Fruit fly (Drosophila melanogaster): ENCODE measurements around the gene alpha-Est5.
A peak's percentile ranks its signal among the peaks of the same experiment; 100 is the strongest.

alpha-Est5 gene

dm6 chr3R:7548808-7549744 is 12.9 kb upstream of the alpha-Est5 start, which contains the start of gene alpha-Est1:
Gene alpha-Est1, minus strand, starts transcription at chr3R:7549124.
- TF ChIP-seq tll (GFP tag; optimal IDR thresholded peaks at IDR 0.05): peak in 1 of 2 experiments; percentile 3
- no peak for TF ChIP-seq pfk (GFP tag; optimal IDR thresholded peaks at IDR 0.05)
- no peak for TF ChIP-seq Fer3 (tag; optimal IDR thresholded peaks at IDR 0.05)
- no peak for TF ChIP-seq run (tag; optimal IDR thresholded peaks at IDR 0.05)
- TF ChIP-seq CG8359 (GFP tag; optimal IDR thresholded peaks at IDR 0.05; ENCODE audit: borderline replicate concordance): no peak
- no peak for TF ChIP-seq Fer1 (GFP tag; optimal IDR thresholded peaks at IDR 0.05)
- TF ChIP-seq sens (GFP tag): peak; percentile 26
- no peak for TF ChIP-seq chn (GFP tag; optimal IDR thresholded peaks at IDR 0.05)
- no peak for TF ChIP-seq PHDP (tag; optimal IDR thresholded peaks at IDR 0.05)
- peak in 1 of 2 experiments; percentile 88 for TF ChIP-seq insv (GFP tag; optimal IDR thresholded peaks at IDR 0.05)
- no peak for TF ChIP-seq CG13894 (tag; optimal IDR thresholded peaks at IDR 0.05)
- TF ChIP-seq HLHmδ (GFP tag; optimal IDR thresholded peaks at IDR 0.05): no peak
- no peak for TF ChIP-seq D19B (GFP tag; optimal IDR thresholded peaks at IDR 0.05)
- TF ChIP-seq Deaf1 (tag; optimal IDR thresholded peaks at IDR 0.05): peak; percentile 72
- no peak for TF ChIP-seq Atf-2 (GFP tag; optimal IDR thresholded peaks at IDR 0.05)
- TF ChIP-seq rib (GFP tag; IDR thresholded peaks at IDR 0.05): 0 out of 2 replicates have a peak, but pooled peaks have one; percentile 11
- peak; percentile 45 for TF ChIP-seq Dp (GFP tag; optimal IDR thresholded peaks at IDR 0.05)
- no peak for TF ChIP-seq CG5953 (GFP tag; IDR thresholded peaks at IDR 0.05)
- TF ChIP-seq Hr78 (GFP tag; optimal IDR thresholded peaks at IDR 0.05): peak in 1 of 2 experiments; percentile 15
- TF ChIP-seq CG12391 (tag; optimal IDR thresholded peaks at IDR 0.05): no peak
- no peak for TF ChIP-seq twi (tag; optimal IDR thresholded peaks at IDR 0.05)
- no peak for TF ChIP-seq tna (GFP tag; IDR thresholded peaks at IDR 0.05; ENCODE audit: partially characterized antibody)
- no peak for TF ChIP-seq CG6254 (GFP tag; optimal IDR thresholded peaks at IDR 0.05)
- peak; percentile 94 for TF ChIP-seq sug (tag; optimal IDR thresholded peaks at IDR 0.05)
- TF ChIP-seq CG2199 (GFP tag; IDR thresholded peaks at IDR 0.05): 0 out of 3 replicates have a peak, but pooled peaks have one; percentile 16
- no peak for TF ChIP-seq prd (optimal IDR thresholded peaks at IDR 0.05)
- no peak for TF ChIP-seq prd (GFP tag; IDR thresholded peaks at IDR 0.05)
- TF ChIP-seq lov (optimal IDR thresholded peaks at IDR 0.05): no peak
- no peak for TF ChIP-seq lov (GFP tag; IDR thresholded peaks at IDR 0.05)
- TF ChIP-seq CG3995 (GFP tag; optimal IDR thresholded peaks at IDR 0.05): peak; percentile 32
- TF ChIP-seq CG12155 (GFP tag; optimal IDR thresholded peaks at IDR 0.05): no peak
- TF ChIP-seq CG31365 (tag; optimal IDR thresholded peaks at IDR 0.05): peak; percentile 89
- peak; percentile 39 for TF ChIP-seq CG15479 (GFP tag; optimal IDR thresholded peaks at IDR 0.05)
- no peak for TF ChIP-seq CG17359 (tag; optimal IDR thresholded peaks at IDR 0.05)
- no peak for TF ChIP-seq CkIIα-i1 (GFP tag; IDR thresholded peaks at IDR 0.05)
- TF ChIP-seq Blimp-1 (GFP tag; optimal IDR thresholded peaks at IDR 0.05): no peak
- no peak for TF ChIP-seq Rfx (GFP tag; IDR thresholded peaks at IDR 0.05)
- no peak for TF ChIP-seq CG11456 (GFP tag; IDR thresholded peaks at IDR 0.05)
- no peak for TF ChIP-seq CG12299 (tag; optimal IDR thresholded peaks at IDR 0.05)
- no peak for TF ChIP-seq da (GFP tag; optimal IDR thresholded peaks at IDR 0.05)
- no peak for TF ChIP-seq ap (GFP tag; IDR thresholded peaks at IDR 0.05)
- TF ChIP-seq CG2678 (tag; optimal IDR thresholded peaks at IDR 0.05): no peak
- TF ChIP-seq lilli (GFP tag; optimal IDR thresholded peaks at IDR 0.05): no peak
- TF ChIP-seq CG12659 (GFP tag; optimal IDR thresholded peaks at IDR 0.05): no peak
- 0 out of 2 replicates have a peak, but pooled peaks have one; percentile 6 for TF ChIP-seq CG31224 (GFP tag; IDR thresholded peaks at IDR 0.05)
- TF ChIP-seq Max (GFP tag; optimal IDR thresholded peaks at IDR 0.05): no peak
- no peak for TF ChIP-seq jumu (GFP tag; optimal IDR thresholded peaks at IDR 0.05)
- 0 out of 3 replicates have a peak, but pooled peaks have one; percentile 22 for TF ChIP-seq ken (GFP tag; IDR thresholded peaks at IDR 0.05)
